Worm (Caenorhabditis elegans) whole organism, L2 larva: ENCODE data around the gene W03F9.11.

Source experiments
- R02D3.7 ChIP-seq: fragments of 150-350 bp; optimal IDR thresholded peaks from 2 replicates; lab custom pipeline; 2014; ENCODE audit warnings: missing biosample characterization, missing genetic modification characterization
- ZK546.5 ChIP-seq: sonication (generic microtip); optimal IDR thresholded peaks from 2 replicates; lab custom pipeline; 2017; ENCODE audit warnings: missing biosample characterization, missing genetic modification characterization
- ama-1 ChIP-seq: fragments of 150-350 bp; optimal IDR thresholded peaks from 2 replicates; lab custom pipeline; 2018; ENCODE audit warnings: inconsistent platforms
- ceh-16 ChIP-seq: fragments of 150-350 bp; optimal IDR thresholded peaks from 2 replicates; lab custom pipeline; 2014; ENCODE audit warnings: missing biosample characterization, missing genetic modification characterization
- crh-2 ChIP-seq: sonication (generic microtip); optimal IDR thresholded peaks from 2 replicates; lab custom pipeline; 2017; ENCODE audit warnings: missing biosample characterization, missing genetic modification characterization
- egl-27 ChIP-seq: sonication (generic microtip); optimal IDR thresholded peaks from 3 replicates; lab custom pipeline; 2017; ENCODE audit warnings: missing biosample characterization, missing genetic modification reagents, missing genetic modification characterization
- elt-1 ChIP-seq: fragments of 150-350 bp; optimal IDR thresholded peaks from 2 replicates; lab custom pipeline; 2014; ENCODE audit warnings: missing biosample characterization, missing genetic modification characterization
- lin-11 ChIP-seq: fragments of 150-350 bp; sonication (generic microtip); optimal IDR thresholded peaks from 2 replicates; lab custom pipeline; 2014; ENCODE audit warnings: missing biosample characterization, missing genetic modification characterization, inconsistent platforms, mixed read lengths
- lsy-2 ChIP-seq, 2 experiments: fragments of 150-350 bp in 1 of 2; sonication (generic microtip) in 1 of 2; optimal IDR thresholded peaks; 2 replicates each; lab custom pipeline; 2014 to 2017; ENCODE audit warnings: missing biosample characterization in 2 of 2, missing genetic modification characterization in 2 of 2
- mdl-1 ChIP-seq, 2 experiments: fragments of 150-350 bp in 1 of 2; sonication (generic microtip) in 1 of 2; optimal IDR thresholded peaks; 2 replicates each; lab custom pipeline; 2017; ENCODE audit warnings: missing biosample characterization in 2 of 2, missing genetic modification characterization in 2 of 2
- nhr-10 ChIP-seq: sonication (generic microtip); optimal IDR thresholded peaks from 2 replicates; lab custom pipeline; 2017; ENCODE audit warnings: missing biosample characterization, missing genetic modification characterization
- nhr-12 ChIP-seq: fragments of 150-350 bp; optimal IDR thresholded peaks from 2 replicates; lab custom pipeline; 2014; ENCODE audit warnings: missing biosample characterization, missing genetic modification characterization
- nhr-21 ChIP-seq: fragments of 150-350 bp; optimal IDR thresholded peaks from 2 replicates; lab custom pipeline; 2014; ENCODE audit warnings: missing biosample characterization, missing genetic modification characterization
- nhr-23 ChIP-seq: fragments of 150-350 bp; optimal IDR thresholded peaks from 2 replicates; lab custom pipeline; 2014; ENCODE audit warnings: missing biosample characterization, missing genetic modification reagents, missing genetic modification characterization
- nhr-237 ChIP-seq: fragments of 150-350 bp; optimal IDR thresholded peaks from 2 replicates; lab custom pipeline; 2014; ENCODE audit warnings: missing biosample characterization, missing genetic modification characterization
- nhr-6 ChIP-seq: fragments of 150-350 bp; optimal IDR thresholded peaks from 2 replicates; lab custom pipeline; 2014; ENCODE audit warnings: missing biosample characterization, missing genetic modification characterization
- nhr-77 ChIP-seq: fragments of 150-350 bp; optimal IDR thresholded peaks from 2 replicates; lab custom pipeline; 2014; ENCODE audit warnings: missing biosample characterization, missing genetic modification characterization
- peb-1 ChIP-seq: fragments of 150-350 bp; optimal IDR thresholded peaks from 2 replicates; lab custom pipeline; 2014; ENCODE audit warnings: missing biosample characterization, missing genetic modification characterization
- sem-4 ChIP-seq: fragments of 150-350 bp; optimal IDR thresholded peaks from 2 replicates; lab custom pipeline; 2014; ENCODE audit warnings: missing biosample characterization, missing genetic modification reagents, missing genetic modification characterization
- sma-3 ChIP-seq: sonication (generic microtip); optimal IDR thresholded peaks from 2 replicates; lab custom pipeline; 2016; ENCODE audit warnings: missing genetic modification reagents, missing genetic modification characterization, missing compliant biosample characterization
- snpc-4 ChIP-seq: fragments of 150-350 bp; optimal IDR thresholded peaks from 2 replicates; lab custom pipeline; 2014; ENCODE audit warnings: missing biosample characterization, missing genetic modification characterization
- unc-39 ChIP-seq: fragments of 150-350 bp; optimal IDR thresholded peaks from 2 replicates; lab custom pipeline; 2014; ENCODE audit warnings: missing biosample characterization, missing genetic modification characterization
- unc-55 ChIP-seq: fragments of 150-350 bp; sonication (generic microtip); optimal IDR thresholded peaks from 3 replicates; lab custom pipeline; 2014; ENCODE audit warnings: missing biosample characterization, missing genetic modification reagents, missing genetic modification characterization
- zag-1 ChIP-seq: fragments of 150-350 bp; optimal IDR thresholded peaks from 2 replicates; lab custom pipeline; 2014; ENCODE audit warnings: missing biosample characterization, missing genetic modification characterization
- ztf-1 ChIP-seq: fragments of 200-800 bp; sonication (Bioruptor generic); conservative IDR thresholded peaks from 2 replicates; pipeline ENCODE4 v1.3.6; 2022; ENCODE audit warnings: missing genetic modification characterization, missing compliant biosample characterization
- ztf-11 ChIP-seq: sonication (generic microtip); optimal IDR thresholded peaks from 2 replicates; lab custom pipeline; 2017; ENCODE audit warnings: missing biosample characterization, missing genetic modification characterization
- ztf-4 ChIP-seq: fragments of 150-350 bp; optimal IDR thresholded peaks from 2 replicates; lab custom pipeline; 2014; ENCODE audit warnings: missing biosample characterization, missing genetic modification characterization

W03F9.11 gene

DNA sequence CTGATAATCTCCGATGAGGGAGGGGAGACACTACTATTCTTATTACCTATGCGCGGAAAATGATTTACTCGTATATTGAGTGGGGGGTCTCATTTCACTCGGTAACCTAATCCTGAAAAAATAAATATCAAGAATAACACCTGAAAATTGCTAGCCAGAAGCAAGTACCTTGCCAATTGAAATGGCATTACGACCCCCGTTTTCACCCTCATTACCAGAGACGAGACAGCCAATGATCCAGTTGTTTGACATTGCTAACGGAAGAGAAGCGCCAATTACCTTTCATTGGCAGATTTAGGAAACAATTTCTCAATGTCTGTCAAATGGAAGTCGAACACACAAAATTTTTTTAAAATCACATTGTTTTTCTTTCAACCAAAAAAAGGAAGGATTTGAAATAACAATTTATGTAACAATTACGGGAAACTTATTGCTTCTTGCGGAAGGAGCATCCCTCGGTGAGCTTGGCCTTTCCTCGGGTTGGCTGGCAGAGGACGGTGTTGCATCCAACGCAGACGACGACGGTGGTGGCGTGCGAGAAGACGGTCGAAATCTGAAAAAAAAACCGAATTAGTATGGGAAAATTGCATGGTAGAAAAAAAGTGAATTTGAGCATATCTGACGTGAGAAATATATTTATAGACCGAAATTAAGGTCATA lies 38.0 kb downstream of the W03F9.11 start:
- TF ChIP-seq nhr-21 (no peak), peb-1 (no peak), snpc-4 (tag; lab: Kevin White, UChicago) (no peak), nhr-237 (tag; lab: Kevin White, UChicago) (no peak), R02D3.7 (tag; lab: Kevin White, UChicago) (no peak), nhr-6 (tag; lab: Kevin White, UChicago) (no peak), ZK546.5 (no peak), lin-11 (tag; lab: Kevin White, UChicago) (no peak), ztf-1 (GFP tag; lab: Robert Waterston, UW) (no peak), zag-1 (tag; lab: Kevin White, UChicago) (no peak), egl-27 (tag; lab: Kevin White, UChicago) (no peak), elt-1 (tag; lab: Kevin White, UChicago) (no peak), nhr-12 (tag; lab: Kevin White, UChicago) (no peak), nhr-77 (no peak), mdl-1 (tag; optimal IDR thresholded peaks at IDR 0.05; lab: Kevin White, UChicago) (no peak), sem-4 (no peak), crh-2 (no peak)

- no peak for TF ChIP-seq sma-3 (GFP tag; lab: Kevin White, UChicago)
- TF ChIP-seq unc-55 (GFP tag; lab: Kevin White, UChicago) = no peak
- no peak for TF ChIP-seq mdl-1 (tag; optimal IDR thresholded peaks at IDR 0.05; lab: Kevin White, UChicago)
- no peak for TF ChIP-seq ceh-16 (tag; lab: Kevin White, UChicago)
- TF ChIP-seq ztf-1 (GFP tag; lab: Robert Waterston, UW) = no peak
- TF ChIP-seq unc-39 = no peak
- no peak for TF ChIP-seq nhr-77
- TF ChIP-seq ama-1 (lab: Kevin White, UChicago) = no peak
- no peak for TF ChIP-seq R02D3.7 (tag; lab: Kevin White, UChicago)
- no peak for TF ChIP-seq nhr-23 (tag; lab: Kevin White, UChicago)
- no peak for TF ChIP-seq nhr-237 (tag; lab: Kevin White, UChicago)
- TF ChIP-seq nhr-10 (tag; lab: Kevin White, UChicago) = no peak
- TF ChIP-seq nhr-21 = no peak
- TF ChIP-seq ztf-4 = no peak
- TF ChIP-seq lsy-2 (tag; optimal IDR thresholded peaks at IDR 0.05; lab: Kevin White, UChicago) = no peak
- no peak for TF ChIP-seq snpc-4 (tag; lab: Kevin White, UChicago)
- TF ChIP-seq peb-1 = no peak
- no peak for TF ChIP-seq ztf-11
Measured at ce11 chrV:102165-102564, 39.0 kb downstream of the W03F9.11 start.
